Fruit fly (Drosophila melanogaster) whole organism, prepupa: ENCODE measurements around the gene mat.

Source experiments
- Blimp-1 ChIP-seq: fragments of 200-800 bp; sonication (Bioruptor generic); optimal IDR thresholded peaks from 3 replicates; lab custom pipeline; 2017; ENCODE audit warnings: missing biosample characterization, missing genetic modification characterization, mild to moderate bottlenecking, moderate library complexity, missing genetic modification reagents
- CG10631 ChIP-seq: fragments of 200-800 bp; sonication (Bioruptor generic); optimal IDR thresholded peaks from 2 replicates; lab custom pipeline; 2016; ENCODE audit warnings: missing biosample characterization, missing genetic modification characterization
- CG10669 ChIP-seq: fragments of 200-800 bp; sonication (Bioruptor generic); optimal IDR thresholded peaks from 3 replicates; lab custom pipeline; 2018; ENCODE audit warnings: missing biosample characterization, mild to moderate bottlenecking, missing genetic modification characterization, moderate library complexity
- CG11294 ChIP-seq: fragments of 200-800 bp; sonication (Bioruptor generic); IDR thresholded peaks from 2 replicates; pipeline ENCODE4 v1.3.6; 2022; ENCODE audit warnings: missing biosample characterization, missing genetic modification characterization
- CG11762 ChIP-seq: fragments of 200-800 bp; sonication (Bioruptor generic); optimal IDR thresholded peaks from 3 replicates; lab custom pipeline; 2016; ENCODE audit warnings: missing biosample characterization, missing genetic modification characterization; ENCODE audit not compliant: insufficient read depth
- CG11902 ChIP-seq: fragments of 200-800 bp; sonication (Bioruptor generic); optimal IDR thresholded peaks from 3 replicates; lab custom pipeline; 2016; ENCODE audit warnings: missing biosample characterization, missing genetic modification characterization
- CG15336 ChIP-seq: fragments of 200-800 bp; sonication (Bioruptor generic); IDR thresholded peaks from 2 replicates; pipeline ENCODE4 v1.3.6; 2022; ENCODE audit warnings: missing biosample characterization, missing genetic modification characterization
- CG1621 ChIP-seq: fragments of 200-800 bp; sonication (Bioruptor generic); optimal IDR thresholded peaks from 3 replicates; lab custom pipeline; 2018; ENCODE audit warnings: missing biosample characterization, mild to moderate bottlenecking, missing genetic modification characterization
- CG16779 ChIP-seq: fragments of 200-800 bp; sonication (Bioruptor generic); optimal IDR thresholded peaks from 3 replicates; lab custom pipeline; 2017; ENCODE audit warnings: missing biosample characterization, mild to moderate bottlenecking, missing genetic modification characterization
- CG3032 ChIP-seq: fragments of 200-800 bp; optimal IDR thresholded peaks from 2 replicates; lab custom pipeline; 2019; ENCODE audit warnings: missing biosample characterization, mild to moderate bottlenecking, missing genetic modification characterization, moderate library complexity
- CG31627 ChIP-seq: fragments of 200-800 bp; sonication (Bioruptor generic); optimal IDR thresholded peaks from 3 replicates; lab custom pipeline; 2016; ENCODE audit warnings: missing biosample characterization, missing genetic modification characterization
- CG34406 ChIP-seq: fragments of 200-800 bp; sonication (Bioruptor generic); optimal IDR thresholded peaks from 3 replicates; lab custom pipeline; 2016; ENCODE audit warnings: missing biosample characterization, missing genetic modification characterization
- CG4318 ChIP-seq: fragments of 200-800 bp; sonication (Bioruptor generic); optimal IDR thresholded peaks from 3 replicates; lab custom pipeline; 2017; ENCODE audit warnings: missing biosample characterization, mild to moderate bottlenecking, missing genetic modification characterization
- CG6163 ChIP-seq: fragments of 200-800 bp; sonication (Bioruptor generic); IDR thresholded peaks from 3 replicates; pipeline ENCODE4 v1.3.6; 2022; ENCODE audit warnings: missing biosample characterization, missing genetic modification characterization
- CG6276 ChIP-seq: fragments of 200-800 bp; sonication (Bioruptor generic); optimal IDR thresholded peaks from 2 replicates; lab custom pipeline; 2017; ENCODE audit warnings: missing biosample characterization, mild to moderate bottlenecking, missing genetic modification characterization
- CG6792 ChIP-seq: fragments of 200-800 bp; sonication (Bioruptor generic); optimal IDR thresholded peaks from 3 replicates; lab custom pipeline; 2016; ENCODE audit warnings: missing biosample characterization, missing genetic modification characterization
- CG6808 ChIP-seq: fragments of 200-800 bp; sonication (Bioruptor generic); optimal IDR thresholded peaks from 3 replicates; lab custom pipeline; 2017; ENCODE audit warnings: missing biosample characterization, missing genetic modification characterization, mild to moderate bottlenecking, moderate library complexity, missing genetic modification reagents
- CG7368 ChIP-seq: fragments of 200-800 bp; sonication (Bioruptor generic); optimal IDR thresholded peaks from 3 replicates; lab custom pipeline; 2016; ENCODE audit warnings: missing biosample characterization, missing genetic modification characterization
- CG8119 ChIP-seq: fragments of 200-800 bp; sonication (Bioruptor generic); IDR thresholded peaks from 3 replicates; pipeline ENCODE4 v1.3.6; 2022; ENCODE audit warnings: missing biosample characterization, missing genetic modification characterization
- CG8319 ChIP-seq: fragments of 200-800 bp; sonication (Bioruptor generic); optimal IDR thresholded peaks from 3 replicates; lab custom pipeline; 2016; ENCODE audit warnings: missing biosample characterization, missing genetic modification characterization
- CG8632 ChIP-seq: fragments of 200-800 bp; sonication (Bioruptor generic); optimal IDR thresholded peaks from 3 replicates; lab custom pipeline; 2016; ENCODE audit warnings: missing biosample characterization, missing genetic modification characterization
- CG9139 ChIP-seq: fragments of 200-800 bp; sonication (Bioruptor generic); optimal IDR thresholded peaks from 3 replicates; lab custom pipeline; 2017; ENCODE audit warnings: missing biosample characterization, mild to moderate bottlenecking, missing genetic modification characterization
- Eip78C ChIP-seq: fragments of 200-800 bp; sonication (Bioruptor generic); peaks from one replicate; lab custom pipeline; 2016; ENCODE audit warnings: missing biosample characterization, missing genetic modification characterization
- Ets21C ChIP-seq: fragments of 200-800 bp; sonication (Bioruptor generic); optimal IDR thresholded peaks from 3 replicates; lab custom pipeline; 2016; ENCODE audit warnings: missing biosample characterization, missing genetic modification characterization
- Ets96B ChIP-seq: fragments of 200-800 bp; optimal IDR thresholded peaks from 2 replicates; lab custom pipeline; 2019; ENCODE audit warnings: missing biosample characterization, mild to moderate bottlenecking, missing genetic modification characterization, moderate library complexity
- Hr39 ChIP-seq: fragments of 200-800 bp; sonication (Bioruptor generic); optimal IDR thresholded peaks from 2 replicates; lab custom pipeline; 2016; ENCODE audit warnings: missing biosample characterization, missing genetic modification characterization
- Hr4 ChIP-seq: fragments of 200-800 bp; sonication (Bioruptor generic); optimal IDR thresholded peaks from 3 replicates; lab custom pipeline; 2016; ENCODE audit warnings: missing biosample characterization, missing genetic modification characterization
- Lpt ChIP-seq: fragments of 200-800 bp; sonication (Bioruptor generic); optimal IDR thresholded peaks from 3 replicates; lab custom pipeline; 2016; ENCODE audit warnings: missing biosample characterization, missing genetic modification characterization
- Met ChIP-seq: fragments of 200-800 bp; sonication (Bioruptor generic); optimal IDR thresholded peaks from 3 replicates; lab custom pipeline; 2016; ENCODE audit warnings: missing biosample characterization, missing genetic modification characterization
- OdsH ChIP-seq: fragments of 200-800 bp; sonication (Bioruptor generic); optimal IDR thresholded peaks from 3 replicates; lab custom pipeline; 2016; ENCODE audit warnings: missing biosample characterization, missing genetic modification characterization
- Smox ChIP-seq: fragments of 200-800 bp; sonication (Bioruptor generic); optimal IDR thresholded peaks from 3 replicates; lab custom pipeline; 2016; ENCODE audit warnings: missing biosample characterization, missing genetic modification characterization
- Sox102F ChIP-seq: fragments of 200-800 bp; sonication (Bioruptor generic); optimal IDR thresholded peaks from 2 replicates; lab custom pipeline; 2016; ENCODE audit warnings: missing biosample characterization, mild to moderate bottlenecking, missing genetic modification characterization
- achi ChIP-seq: fragments of 200-800 bp; sonication (Bioruptor generic); optimal IDR thresholded peaks from 3 replicates; lab custom pipeline; 2016; ENCODE audit warnings: missing biosample characterization, missing genetic modification characterization
- acj6 ChIP-seq: fragments of 200-800 bp; sonication (Bioruptor generic); optimal IDR thresholded peaks from 3 replicates; lab custom pipeline; 2016; ENCODE audit warnings: missing biosample characterization, missing genetic modification characterization
- cyc ChIP-seq: fragments of 200-800 bp; sonication (Bioruptor generic); optimal IDR thresholded peaks from 3 replicates; lab custom pipeline; 2016; ENCODE audit warnings: missing biosample characterization, missing genetic modification characterization
- dac ChIP-seq: fragments of 200-800 bp; sonication (Bioruptor generic); optimal IDR thresholded peaks from 2 replicates; lab custom pipeline; 2017; ENCODE audit warnings: missing biosample characterization, mild to moderate bottlenecking, missing genetic modification characterization
- dsx ChIP-seq: fragments of 200-800 bp; optimal IDR thresholded peaks from 3 replicates; lab custom pipeline; 2019; ENCODE audit warnings: missing biosample characterization, mild to moderate bottlenecking, missing genetic modification characterization, moderate library complexity; ENCODE audit not compliant: poor library complexity, severe bottlenecking
- eg ChIP-seq: fragments of 200-800 bp; sonication (Bioruptor generic); IDR thresholded peaks from 3 replicates; pipeline ENCODE4 v1.3.6; 2022; ENCODE audit warnings: missing biosample characterization, missing genetic modification characterization
- esn ChIP-seq: fragments of 200-800 bp; sonication (Bioruptor generic); optimal IDR thresholded peaks from 2 replicates; lab custom pipeline; 2016; ENCODE audit warnings: missing biosample characterization, mild to moderate bottlenecking, missing genetic modification characterization, moderate library complexity
- fd59A ChIP-seq: fragments of 200-800 bp; sonication (Bioruptor generic); optimal IDR thresholded peaks from 2 replicates; lab custom pipeline; 2017; ENCODE audit warnings: missing biosample characterization, mild to moderate bottlenecking, missing genetic modification characterization, missing genetic modification reagents
- lz ChIP-seq: fragments of 200-800 bp; sonication (Bioruptor generic); optimal IDR thresholded peaks from 3 replicates; lab custom pipeline; 2016; ENCODE audit warnings: missing biosample characterization, missing genetic modification characterization
- net ChIP-seq: fragments of 200-800 bp; sonication (Bioruptor generic); optimal IDR thresholded peaks from 3 replicates; lab custom pipeline; 2016; ENCODE audit warnings: missing biosample characterization, missing genetic modification characterization
- pdm3 ChIP-seq: fragments of 200-800 bp; sonication (Bioruptor generic); optimal IDR thresholded peaks from 3 replicates; lab custom pipeline; 2016; ENCODE audit warnings: missing biosample characterization, missing genetic modification characterization
- salr ChIP-seq, 2 experiments: fragments of 200-800 bp; sonication (Bioruptor generic); optimal IDR thresholded peaks; 3 replicates each; lab custom pipeline; 2016 to 2018; ENCODE audit warnings: missing biosample characterization in 2 of 2, missing genetic modification characterization in 2 of 2, mild to moderate bottlenecking in 1 of 2
- spab ChIP-seq: fragments of 200-800 bp; sonication (Bioruptor generic); optimal IDR thresholded peaks from 2 replicates; lab custom pipeline; 2017; ENCODE audit warnings: missing biosample characterization, mild to moderate bottlenecking, missing genetic modification characterization, missing genetic modification reagents
- topi ChIP-seq: fragments of 200-800 bp; sonication (Bioruptor generic); optimal IDR thresholded peaks from 3 replicates; lab custom pipeline; 2016; ENCODE audit warnings: missing biosample characterization, missing genetic modification characterization
- vri ChIP-seq: fragments of 200-800 bp; sonication (Bioruptor generic); optimal IDR thresholded peaks from 3 replicates; lab custom pipeline; 2016; ENCODE audit warnings: missing biosample characterization, mild to moderate bottlenecking, missing genetic modification characterization

mat gene

DNA sequence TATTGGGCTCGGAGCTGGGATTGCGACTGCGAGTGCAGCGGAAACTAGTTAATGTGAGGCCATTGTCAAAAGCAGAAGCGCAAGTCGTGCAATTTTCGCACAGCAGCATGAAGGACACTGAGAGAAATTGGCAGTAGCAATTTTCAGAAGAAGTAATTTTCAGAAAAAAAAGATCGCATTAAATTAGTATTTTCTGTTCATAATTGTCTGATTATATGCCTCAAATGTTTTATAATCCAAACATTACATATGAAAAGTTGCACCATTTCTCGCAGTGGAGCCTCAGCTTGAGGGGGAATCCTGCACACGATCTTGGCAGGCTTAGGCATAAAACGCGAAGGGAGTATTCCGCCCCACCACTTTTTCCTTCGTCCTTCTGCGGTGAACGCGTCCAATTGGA, 1.7 kb downstream of the mat start (continued):
- TF ChIP-seq CG16779 (tag; lab: Kevin White, UChicago) (no peak), CG8119 (0 out of 3 replicates have a peak, but pooled peaks have one; percentile 16), topi (peak; percentile 61), lz (GFP tag; lab: Kevin White, UChicago) (peak; percentile 49), spab (GFP tag; lab: Kevin White, UChicago) (peak; percentile 43), salr (GFP tag; optimal IDR thresholded peaks at IDR 0.05; lab: Kevin White, UChicago) (peak in 1 of 2 experiments; percentile 60), esn (peak; percentile 75), CG9139 (GFP tag; lab: Kevin White, UChicago) (no peak), OdsH (GFP tag; lab: Kevin White, UChicago) (peak; percentile 50), Eip78C (GFP tag; lab: Kevin White, UChicago) (peak; percentile 80), Blimp-1 (peak; percentile 4), CG8632 (GFP tag; lab: Kevin White, UChicago) (peak; percentile 40), Hr39 (peak; percentile 60), pdm3 (GFP tag; lab: Kevin White, UChicago) (peak; percentile 49), Ets21C (GFP tag; lab: Kevin White, UChicago) (peak; percentile 31), net (GFP tag; lab: Kevin White, UChicago) (no peak), achi (GFP tag; lab: Kevin White, UChicago) (peak; percentile 31), Lpt (no peak), CG34406 (peak; percentile 44), CG8319 (GFP tag; lab: Kevin White, UChicago) (peak; percentile 14), vri (GFP tag; lab: Kevin White, UChicago) (peak; percentile 49), CG7368 (peak; percentile 47), CG4318 (no peak), CG6276 (GFP tag; lab: Kevin White, UChicago) (no peak), CG15336 (GFP tag; lab: Robert Waterston, UW) (0 out of 2 replicates have a peak, but pooled peaks have one; percentile 19), Sox102F (GFP tag; lab: Kevin White, UChicago) (peak; percentile 62), fd59A (peak; percentile 22), dac (GFP tag; lab: Kevin White, UChicago) (no peak), CG6808 (GFP tag; lab: Kevin White, UChicago) (peak; percentile 34), eg (GFP tag; lab: Robert Waterston, UW) (no peak), Ets96B (tag; lab: Kevin White, UChicago) (peak; percentile 58), cyc (peak; percentile 73), CG6163 (GFP tag; lab: Robert Waterston, UW) (peak; percentile 56; the same call in 2 of the 3 replicates), CG1621 (tag; lab: Kevin White, UChicago) (peak; percentile 40), dsx (GFP tag; lab: Kevin White, UChicago) (no peak), CG31627 (GFP tag; lab: Kevin White, UChicago) (peak; percentile 61)
- TF ChIP-seq, all 60 proteins: peak for 45

DNA sequence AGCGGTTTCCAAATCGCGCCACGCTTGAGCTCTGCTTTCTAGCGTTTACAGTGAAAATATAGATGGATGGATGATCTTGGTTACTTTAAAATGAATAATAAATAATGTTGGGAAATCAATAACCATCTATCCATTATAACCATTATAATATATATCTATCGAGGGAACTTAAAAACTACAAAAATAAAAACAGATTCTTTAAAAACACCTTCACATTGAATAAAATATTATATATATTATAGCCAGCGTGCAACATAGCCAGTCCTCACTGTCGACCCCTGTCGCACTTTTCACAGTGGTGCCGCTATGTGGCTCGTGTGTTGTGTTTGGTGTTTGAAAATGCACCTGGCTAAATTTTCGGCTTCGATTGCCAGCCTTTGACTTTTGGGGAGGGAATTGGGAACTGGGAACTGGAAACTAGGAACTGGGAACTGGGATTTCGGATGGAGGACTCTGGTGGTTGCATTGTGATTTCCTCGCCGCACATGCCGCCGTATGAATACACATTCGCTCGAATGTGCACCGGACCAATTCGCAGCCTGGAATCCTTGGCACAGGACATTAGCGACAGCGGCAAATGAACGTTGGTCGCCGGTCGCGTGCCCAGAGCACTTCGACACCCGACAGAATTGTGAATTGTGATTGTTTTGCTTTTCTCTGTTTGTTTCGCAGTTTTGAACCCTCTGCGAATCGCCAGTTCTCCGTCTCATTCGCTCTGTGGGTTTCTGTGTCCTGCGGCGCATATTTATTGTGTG, 2.5 kb downstream of the mat start:
- no peak for TF ChIP-seq Ets21C (GFP tag; lab: Kevin White, UChicago)
- TF ChIP-seq topi: no peak
- TF ChIP-seq acj6 (GFP tag; lab: Kevin White, UChicago): peak; percentile 13
- TF ChIP-seq CG10631 (GFP tag; lab: Kevin White, UChicago): no peak
- peak; percentile 40 for TF ChIP-seq Met (GFP tag; lab: Kevin White, UChicago)
- TF ChIP-seq Ets96B (tag; lab: Kevin White, UChicago): peak; percentile 15
- TF ChIP-seq CG8632 (GFP tag; lab: Kevin White, UChicago): no peak
- no peak for TF ChIP-seq Hr4 (GFP tag; lab: Kevin White, UChicago)
- TF ChIP-seq CG10669 (GFP tag; lab: Kevin White, UChicago): peak; percentile 4
- TF ChIP-seq CG11762 (GFP tag; lab: Kevin White, UChicago): no peak
- peak; percentile 52 for TF ChIP-seq Eip78C (GFP tag; lab: Kevin White, UChicago)
- peak; percentile 28 for TF ChIP-seq Smox (GFP tag; lab: Kevin White, UChicago)
- TF ChIP-seq CG11294: no peak
- peak; percentile 17 for TF ChIP-seq CG3032 (tag; lab: Kevin White, UChicago)
- TF ChIP-seq CG11902 (GFP tag; lab: Kevin White, UChicago): no peak
- TF ChIP-seq vri (GFP tag; lab: Kevin White, UChicago): no peak
- no peak for TF ChIP-seq CG31627 (GFP tag; lab: Kevin White, UChicago)
- TF ChIP-seq CG6792: peak; percentile 5
- TF ChIP-seq, all 60 proteins: peak for 8
